Worm (Caenorhabditis elegans) whole organism, L3 larva: ENCODE results near the gene nhr-154.
"Not testable (repeated sequence)": the region's sequence is repeated elsewhere in the genome, so short reads cannot be mapped to it uniquely, and the experiment has no call there.

Experiments
- R02D3.7 ChIP-seq: fragments of 150-350 bp; optimal IDR thresholded peaks from 2 replicates; lab custom pipeline; 2014; ENCODE audit warnings: missing biosample characterization, missing genetic modification characterization
- lin-15B ChIP-seq: fragments of 150-350 bp; optimal IDR thresholded peaks from 2 replicates; lab custom pipeline; 2014; ENCODE audit warnings: missing biosample characterization, missing genetic modification characterization
- nhr-76 ChIP-seq: fragments of 150-350 bp; sonication (generic microtip); optimal IDR thresholded peaks from 5 replicates; lab custom pipeline; 2014; ENCODE audit warnings: missing biosample characterization, missing genetic modification characterization
- ztf-11 ChIP-seq: fragments of 150-350 bp; optimal IDR thresholded peaks from 2 replicates; lab custom pipeline; 2014; ENCODE audit warnings: missing biosample characterization, missing genetic modification characterization

ce11 chrV:12130688-12131087 is 29.6 kb downstream of the nhr-154 start, which contains the start of gene C27A7.6:
- not testable (repeated sequence) for TF ChIP-seq lin-15B (tag; lab: Kevin White, UChicago); R02D3.7; ztf-11 (tag; lab: Kevin White, UChicago); nhr-76 (tag; lab: Kevin White, UChicago)
